Worm (Caenorhabditis elegans) whole organism, L2 larva: ENCODE data around the gene C27F2.7.

Experiments used
- C34F6.9 ChIP-seq: fragments of 150-350 bp; optimal IDR thresholded peaks from 2 replicates; lab custom pipeline; 2014; ENCODE audit warnings: missing biosample characterization, missing genetic modification characterization
- F13H6.1 ChIP-seq: sonication (generic microtip); optimal IDR thresholded peaks from 2 replicates; lab custom pipeline; 2016; ENCODE audit warnings: missing genetic modification characterization, missing compliant biosample characterization
- R02D3.7 ChIP-seq: fragments of 150-350 bp; optimal IDR thresholded peaks from 2 replicates; lab custom pipeline; 2014; ENCODE audit warnings: missing biosample characterization, missing genetic modification characterization
- Y55F3AM.14 ChIP-seq: fragments of 200-800 bp; sonication (Bioruptor generic); optimal IDR thresholded peaks from 2 replicates; lab custom pipeline; 2018; ENCODE audit warnings: mild to moderate bottlenecking, missing genetic modification characterization, missing compliant biosample characterization
- ZK546.5 ChIP-seq: sonication (generic microtip); optimal IDR thresholded peaks from 2 replicates; lab custom pipeline; 2017; ENCODE audit warnings: missing biosample characterization, missing genetic modification characterization
- alr-1 ChIP-seq: fragments of 150-350 bp; optimal IDR thresholded peaks from 2 replicates; lab custom pipeline; 2014; ENCODE audit warnings: missing biosample characterization, missing genetic modification characterization
- aly-2 ChIP-seq: fragments of 150-350 bp; optimal IDR thresholded peaks from 2 replicates; lab custom pipeline; 2014; ENCODE audit warnings: missing biosample characterization, missing genetic modification characterization
- ama-1 ChIP-seq: fragments of 150-350 bp; optimal IDR thresholded peaks from 2 replicates; lab custom pipeline; 2018; ENCODE audit warnings: inconsistent platforms
- blmp-1 ChIP-seq: sonication (generic microtip); optimal IDR thresholded peaks from 2 replicates; lab custom pipeline; 2017; ENCODE audit warnings: missing genetic modification characterization, mild to moderate bottlenecking, missing compliant biosample characterization, antibody characterized with exemption, moderate library complexity; ENCODE audit not compliant: insufficient read depth
- ceh-16 ChIP-seq: fragments of 150-350 bp; optimal IDR thresholded peaks from 2 replicates; lab custom pipeline; 2014; ENCODE audit warnings: missing biosample characterization, missing genetic modification characterization
- ceh-82 ChIP-seq: fragments of 150-350 bp; optimal IDR thresholded peaks from 2 replicates; lab custom pipeline; 2014; ENCODE audit warnings: missing biosample characterization, missing genetic modification characterization
- crh-2 ChIP-seq: sonication (generic microtip); optimal IDR thresholded peaks from 2 replicates; lab custom pipeline; 2017; ENCODE audit warnings: missing biosample characterization, missing genetic modification characterization
- dmd-4 ChIP-seq: sonication (generic microtip); optimal IDR thresholded peaks from 2 replicates; lab custom pipeline; 2017; ENCODE audit warnings: missing biosample characterization, missing genetic modification characterization
- egl-27 ChIP-seq: sonication (generic microtip); optimal IDR thresholded peaks from 3 replicates; lab custom pipeline; 2017; ENCODE audit warnings: missing biosample characterization, missing genetic modification reagents, missing genetic modification characterization
- elt-1 ChIP-seq: fragments of 150-350 bp; optimal IDR thresholded peaks from 2 replicates; lab custom pipeline; 2014; ENCODE audit warnings: missing biosample characterization, missing genetic modification characterization
- elt-3 ChIP-seq: sonication (generic microtip); optimal IDR thresholded peaks from 2 replicates; lab custom pipeline; 2017; ENCODE audit warnings: missing biosample characterization, missing genetic modification characterization
- fos-1 ChIP-seq: fragments of 150-350 bp; optimal IDR thresholded peaks from 2 replicates; lab custom pipeline; 2014; ENCODE audit warnings: missing biosample characterization, missing genetic modification characterization
- gmeb-1 ChIP-seq: fragments of 150-350 bp; optimal IDR thresholded peaks from 2 replicates; lab custom pipeline; 2014; ENCODE audit warnings: missing biosample characterization, missing genetic modification characterization
- lin-11 ChIP-seq: fragments of 150-350 bp; sonication (generic microtip); optimal IDR thresholded peaks from 2 replicates; lab custom pipeline; 2014; ENCODE audit warnings: missing biosample characterization, missing genetic modification characterization, inconsistent platforms, mixed read lengths
- lin-13 ChIP-seq: fragments of 150-350 bp; optimal IDR thresholded peaks from 2 replicates; lab custom pipeline; 2014; ENCODE audit warnings: missing biosample characterization, missing genetic modification reagents, missing genetic modification characterization
- lin-39 ChIP-seq: fragments of 150-350 bp; optimal IDR thresholded peaks from 2 replicates; lab custom pipeline; 2014; ENCODE audit warnings: missing biosample characterization, missing genetic modification reagents, missing genetic modification characterization
- lsy-2 ChIP-seq, 2 experiments: fragments of 150-350 bp in 1 of 2; sonication (generic microtip) in 1 of 2; optimal IDR thresholded peaks; 2 replicates each; lab custom pipeline; 2014 to 2017; ENCODE audit warnings: missing biosample characterization in 2 of 2, missing genetic modification characterization in 2 of 2
- mab-5 ChIP-seq: fragments of 150-350 bp; optimal IDR thresholded peaks from 2 replicates; lab custom pipeline; 2014; ENCODE audit warnings: missing biosample characterization, missing genetic modification characterization
- mbf-1 ChIP-seq: sonication (generic microtip); optimal IDR thresholded peaks from 2 replicates; lab custom pipeline; 2017; ENCODE audit warnings: missing biosample characterization, missing genetic modification characterization
- mdl-1 ChIP-seq, 2 experiments: fragments of 150-350 bp in 1 of 2; sonication (generic microtip) in 1 of 2; optimal IDR thresholded peaks; 2 replicates each; lab custom pipeline; 2017; ENCODE audit warnings: missing biosample characterization in 2 of 2, missing genetic modification characterization in 2 of 2
- nhr-10 ChIP-seq: sonication (generic microtip); optimal IDR thresholded peaks from 2 replicates; lab custom pipeline; 2017; ENCODE audit warnings: missing biosample characterization, missing genetic modification characterization
- nhr-11 ChIP-seq: fragments of 150-350 bp; optimal IDR thresholded peaks from 2 replicates; lab custom pipeline; 2014; ENCODE audit warnings: missing biosample characterization, missing genetic modification characterization
- nhr-12 ChIP-seq: fragments of 150-350 bp; optimal IDR thresholded peaks from 2 replicates; lab custom pipeline; 2014; ENCODE audit warnings: missing biosample characterization, missing genetic modification characterization
- nhr-129 ChIP-seq: fragments of 150-350 bp; optimal IDR thresholded peaks from 2 replicates; lab custom pipeline; 2014; ENCODE audit warnings: missing biosample characterization, missing genetic modification characterization
- nhr-21 ChIP-seq: fragments of 150-350 bp; optimal IDR thresholded peaks from 2 replicates; lab custom pipeline; 2014; ENCODE audit warnings: missing biosample characterization, missing genetic modification characterization
- nhr-23 ChIP-seq: fragments of 150-350 bp; optimal IDR thresholded peaks from 2 replicates; lab custom pipeline; 2014; ENCODE audit warnings: missing biosample characterization, missing genetic modification reagents, missing genetic modification characterization
- nhr-237 ChIP-seq: fragments of 150-350 bp; optimal IDR thresholded peaks from 2 replicates; lab custom pipeline; 2014; ENCODE audit warnings: missing biosample characterization, missing genetic modification characterization
- nhr-25 ChIP-seq: fragments of 150-350 bp; sonication (generic microtip); optimal IDR thresholded peaks from 3 replicates; lab custom pipeline; 2014; ENCODE audit warnings: missing biosample characterization, missing genetic modification characterization
- nhr-6 ChIP-seq: fragments of 150-350 bp; optimal IDR thresholded peaks from 2 replicates; lab custom pipeline; 2014; ENCODE audit warnings: missing biosample characterization, missing genetic modification characterization
- nhr-77 ChIP-seq: fragments of 150-350 bp; optimal IDR thresholded peaks from 2 replicates; lab custom pipeline; 2014; ENCODE audit warnings: missing biosample characterization, missing genetic modification characterization
- peb-1 ChIP-seq: fragments of 150-350 bp; optimal IDR thresholded peaks from 2 replicates; lab custom pipeline; 2014; ENCODE audit warnings: missing biosample characterization, missing genetic modification characterization
- sem-4 ChIP-seq: fragments of 150-350 bp; optimal IDR thresholded peaks from 2 replicates; lab custom pipeline; 2014; ENCODE audit warnings: missing biosample characterization, missing genetic modification reagents, missing genetic modification characterization
- skn-1 ChIP-seq: sonication (generic microtip); optimal IDR thresholded peaks from 2 replicates; lab custom pipeline; 2017; ENCODE audit warnings: missing biosample characterization, missing genetic modification characterization
- sma-3 ChIP-seq: sonication (generic microtip); optimal IDR thresholded peaks from 2 replicates; lab custom pipeline; 2016; ENCODE audit warnings: missing genetic modification reagents, missing genetic modification characterization, missing compliant biosample characterization
- sma-9 ChIP-seq, 2 experiments: fragments of 150-350 bp in 1 of 2; sonication (generic microtip) in 1 of 2; optimal IDR thresholded peaks; 2 replicates each; lab custom pipeline; 2014 to 2016; ENCODE audit warnings: missing genetic modification characterization in 2 of 2, mild to moderate bottlenecking in 1 of 2, missing biosample characterization in 1 of 2, missing compliant biosample characterization in 1 of 2, missing genetic modification reagents in 1 of 2, moderate library complexity in 1 of 2
- snpc-4 ChIP-seq: fragments of 150-350 bp; optimal IDR thresholded peaks from 2 replicates; lab custom pipeline; 2014; ENCODE audit warnings: missing biosample characterization, missing genetic modification characterization
- unc-39 ChIP-seq: fragments of 150-350 bp; optimal IDR thresholded peaks from 2 replicates; lab custom pipeline; 2014; ENCODE audit warnings: missing biosample characterization, missing genetic modification characterization
- unc-55 ChIP-seq: fragments of 150-350 bp; sonication (generic microtip); optimal IDR thresholded peaks from 3 replicates; lab custom pipeline; 2014; ENCODE audit warnings: missing biosample characterization, missing genetic modification reagents, missing genetic modification characterization
- unc-62 ChIP-seq: fragments of 150-350 bp; optimal IDR thresholded peaks from 2 replicates; lab custom pipeline; 2014; ENCODE audit warnings: missing biosample characterization, missing genetic modification reagents, missing genetic modification characterization
- zag-1 ChIP-seq: fragments of 150-350 bp; optimal IDR thresholded peaks from 2 replicates; lab custom pipeline; 2014; ENCODE audit warnings: missing biosample characterization, missing genetic modification characterization
- ztf-1 ChIP-seq: fragments of 200-800 bp; sonication (Bioruptor generic); conservative IDR thresholded peaks from 2 replicates; pipeline ENCODE4 v1.3.6; 2022; ENCODE audit warnings: missing genetic modification characterization, missing compliant biosample characterization
- ztf-11 ChIP-seq: sonication (generic microtip); optimal IDR thresholded peaks from 2 replicates; lab custom pipeline; 2017; ENCODE audit warnings: missing biosample characterization, missing genetic modification characterization
- ztf-4 ChIP-seq: fragments of 150-350 bp; optimal IDR thresholded peaks from 2 replicates; lab custom pipeline; 2014; ENCODE audit warnings: missing biosample characterization, missing genetic modification characterization

The C27F2.7 gene

ce11 chrIII:5017550-5017949, 33.3 kb upstream of the C27F2.7 start, which contains the start of gene larp-1:
Gene larp-1 (minus strand): TSS chrIII:5017650.
- TF ChIP-seq unc-62: no peak
- no peak for TF ChIP-seq unc-39 (tag; lab: Kevin White, UChicago)
- no peak for TF ChIP-seq nhr-21
- TF ChIP-seq nhr-237: no peak

ce11 chrIII:5013915-5014346, 29.6 kb upstream of the C27F2.7 start:
- TF ChIP-seq sem-4 (tag; lab: Kevin White, UChicago) (peak; percentile 89), Y55F3AM.14 (GFP tag; lab: Kevin White, UChicago) (peak; percentile 74), ceh-82 (peak; percentile 70), elt-3 (tag; lab: Kevin White, UChicago) (no peak), unc-55 (GFP tag; lab: Kevin White, UChicago) (peak; percentile 91), ceh-16 (peak; percentile 80), mab-5 (tag; lab: Kevin White, UChicago) (peak; percentile 76), lin-13 (GFP tag; lab: Kevin White, UChicago) (peak; percentile 86), sma-9 (GFP tag; optimal IDR thresholded peaks at IDR 0.05; lab: Kevin White, UChicago) (peak; percentile 58), sma-9 (tag; optimal IDR thresholded peaks at IDR 0.05; lab: Kevin White, UChicago) (no peak), blmp-1 (tag; lab: Kevin White, UChicago) (peak; percentile 17), fos-1 (tag; lab: Kevin White, UChicago) (peak; percentile 91), C34F6.9 (tag; lab: Kevin White, UChicago) (peak; percentile 97), ztf-11 (tag; lab: Kevin White, UChicago) (no peak), elt-1 (tag; lab: Kevin White, UChicago) (no peak), egl-27 (tag; lab: Kevin White, UChicago) (peak; percentile 58), alr-1 (peak; percentile 88), lsy-2 (tag; optimal IDR thresholded peaks at IDR 0.05; lab: Kevin White, UChicago) (peak; percentile 69 to 90), dmd-4 (tag; lab: Kevin White, UChicago) (no peak), lin-11 (peak; percentile 84), nhr-237 (no peak), F13H6.1 (peak; percentile 94), ZK546.5 (tag; lab: Kevin White, UChicago) (no peak), ama-1 (lab: Kevin White, UChicago) (no peak), nhr-23 (tag; lab: Kevin White, UChicago) (no peak), skn-1 (tag; lab: Kevin White, UChicago) (no peak), nhr-12 (tag; lab: Kevin White, UChicago) (no peak), nhr-6 (tag; lab: Kevin White, UChicago) (peak; percentile 77), crh-2 (tag; lab: Kevin White, UChicago) (peak; percentile 95), sma-3 (peak; percentile 71), R02D3.7 (tag; lab: Kevin White, UChicago) (no peak), ztf-1 (no peak), ztf-4 (peak; percentile 79), nhr-129 (peak; percentile 98), lin-39 (tag; lab: Kevin White, UChicago) (no peak), nhr-21 (peak; percentile 68), mdl-1 (tag; optimal IDR thresholded peaks at IDR 0.05; lab: Kevin White, UChicago) (peak; percentile 26 to 71), nhr-25 (peak; percentile 82), zag-1 (tag; lab: Kevin White, UChicago) (peak; percentile 91), peb-1 (no peak), unc-39 (tag; lab: Kevin White, UChicago) (no peak), unc-62 (no peak), gmeb-1 (tag; lab: Kevin White, UChicago) (peak; percentile 68), aly-2 (tag; lab: Kevin White, UChicago) (no peak), nhr-11 (tag; lab: Kevin White, UChicago) (no peak), nhr-77 (tag; lab: Kevin White, UChicago) (no peak), nhr-10 (tag; lab: Kevin White, UChicago) (peak; percentile 65), snpc-4 (tag; lab: Kevin White, UChicago) (peak; percentile 45), mbf-1 (no peak)
- TF ChIP-seq, all 48 proteins: peak for 28
